Fruit fly (Drosophila melanogaster) S2 (cell line): ENCODE measurements around the gene MESR6.

Source experiments
- CG8478 ChIP-seq: fragments of >200 bp; optimal IDR thresholded peaks from 2 replicates; lab custom pipeline; 2018
- CTCF ChIP-seq, 2 experiments: fragments of >200 bp; optimal IDR thresholded peaks; 2 replicates each; lab custom pipeline; 2018

DNA sequence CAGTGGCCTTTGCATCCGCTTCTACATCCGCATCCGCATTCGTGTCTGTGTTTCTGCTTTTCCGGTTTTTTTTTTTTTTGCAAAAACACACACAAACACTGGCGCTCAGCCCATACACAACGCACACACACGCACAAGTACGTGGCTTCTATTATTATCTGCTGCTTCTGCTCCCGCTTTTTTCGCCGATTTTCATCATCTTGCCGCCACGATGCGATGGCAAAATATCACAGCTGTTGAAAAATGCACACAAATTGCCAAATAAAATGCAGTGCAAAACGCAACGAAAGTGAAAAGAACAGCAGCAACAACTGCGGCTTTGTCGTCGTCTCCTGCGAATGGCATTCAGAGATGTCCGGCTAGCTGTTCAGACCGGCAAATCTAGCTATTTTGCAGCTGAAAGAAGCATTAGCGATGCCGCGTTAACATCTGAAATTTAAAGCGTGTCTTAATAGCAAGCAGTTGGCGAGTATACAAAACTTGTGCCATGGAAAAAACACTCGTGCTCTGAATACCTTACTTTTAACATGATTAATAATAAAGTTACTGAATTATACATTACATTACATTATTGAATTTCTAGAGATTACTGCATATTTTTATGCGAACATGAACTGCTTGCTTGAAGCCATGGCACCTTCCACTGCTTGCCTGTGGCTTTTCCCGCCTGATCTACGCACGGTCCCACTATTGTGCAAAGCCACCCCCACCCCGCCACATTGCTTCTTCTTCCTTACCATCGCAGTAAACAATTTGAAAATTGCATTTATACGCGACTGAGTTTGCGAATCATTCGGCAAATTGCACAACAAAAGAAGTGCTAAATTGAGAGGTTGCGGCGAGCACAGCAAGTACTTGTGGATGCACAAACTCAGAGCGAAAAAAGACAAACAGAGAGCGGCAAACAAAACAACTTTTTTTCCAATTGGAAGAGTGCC, 29.7 kb upstream of the MESR6 start, which contains the start of the genes Ugt316A1 and Sfxn2:
- TF ChIP-seq CG8478 (no peak), CTCF (optimal IDR thresholded peaks at IDR 0.05; lab: Kevin White, UChicago) (peak; percentile 56 to 60)
